Worm (Caenorhabditis elegans) whole organism, L4 larva: ENCODE measurements around the gene cest-13.

Experiments
- F26F4.8 ChIP-seq: fragments of 200-800 bp; sonication (Bioruptor generic); conservative IDR thresholded peaks from 2 replicates; pipeline ENCODE4 v1.3.6; 2022; ENCODE audit warnings: missing genetic modification characterization, missing compliant biosample characterization
- F44E2.7 ChIP-seq: fragments of 200-800 bp; sonication (Bioruptor generic); IDR thresholded peaks from 2 replicates; pipeline ENCODE4 v2.1.2; 2022; ENCODE audit warnings: missing genetic modification characterization, missing compliant biosample characterization
- R02D3.7 ChIP-seq: fragments of 150-350 bp; sonication (generic microtip); optimal IDR thresholded peaks from 3 replicates; lab custom pipeline; 2014; ENCODE audit warnings: missing biosample characterization, missing genetic modification characterization
- T26A8.4 ChIP-seq: fragments of 200-800 bp; sonication (Bioruptor generic); IDR thresholded peaks from 2 replicates; pipeline ENCODE4 v1.3.6; 2022; ENCODE audit warnings: missing genetic modification characterization, missing compliant biosample characterization
- Y48G9A.11 ChIP-seq: fragments of 200-800 bp; sonication (Bioruptor generic); IDR thresholded peaks from 2 replicates; pipeline ENCODE4 v1.3.6; 2022; ENCODE audit warnings: missing genetic modification reagents, missing genetic modification characterization, missing compliant biosample characterization
- ZK546.5 ChIP-seq, 2 experiments: sonication (generic microtip); optimal IDR thresholded peaks; 2 replicates each; lab custom pipeline; 2017; ENCODE audit warnings: missing biosample characterization in 2 of 2, missing genetic modification characterization in 2 of 2
- arid-1 ChIP-seq: fragments of 200-800 bp; sonication (Bioruptor generic); conservative IDR thresholded peaks from 2 replicates; pipeline ENCODE4 v1.3.6; 2022; ENCODE audit warnings: missing genetic modification reagents, missing genetic modification characterization, missing compliant biosample characterization
- ceh-32 ChIP-seq: sonication (generic microtip); optimal IDR thresholded peaks from 2 replicates; lab custom pipeline; 2016; ENCODE audit warnings: mild to moderate bottlenecking, missing genetic modification characterization, missing compliant biosample characterization; ENCODE audit not compliant: poor library complexity
- ceh-44 ChIP-seq: fragments of 200-800 bp; sonication (Bioruptor generic); IDR thresholded peaks from 2 replicates; pipeline ENCODE4 v1.3.6; 2022; ENCODE audit warnings: missing genetic modification reagents, missing genetic modification characterization, missing compliant biosample characterization
- ctbp-1 ChIP-seq: fragments of 200-800 bp; sonication (Bioruptor generic); IDR thresholded peaks from 2 replicates; pipeline ENCODE4 v1.3.6; 2022; ENCODE audit warnings: missing genetic modification reagents, missing genetic modification characterization, missing compliant biosample characterization
- daf-8 ChIP-seq: fragments of 200-800 bp; sonication (Bioruptor generic); IDR thresholded peaks from 2 replicates; pipeline ENCODE4 v1.3.6; 2022; ENCODE audit warnings: missing genetic modification characterization, missing compliant biosample characterization
- dmd-6 ChIP-seq: fragments of 200-800 bp; sonication (Bioruptor generic); IDR thresholded peaks from 2 replicates; pipeline ENCODE4 v1.3.6; 2022; ENCODE audit warnings: missing genetic modification reagents, missing genetic modification characterization, missing compliant biosample characterization
- dmd-8 ChIP-seq: fragments of 200-800 bp; sonication (Bioruptor generic); IDR thresholded peaks from 2 replicates; pipeline ENCODE4 v1.3.6; 2022; ENCODE audit warnings: missing genetic modification characterization, missing compliant biosample characterization
- dpl-1 ChIP-seq: fragments of 150-350 bp; optimal IDR thresholded peaks from 2 replicates; lab custom pipeline; 2014; ENCODE audit warnings: missing biosample characterization, missing genetic modification reagents, missing genetic modification characterization
- duxl-1 ChIP-seq: sonication (generic microtip); optimal IDR thresholded peaks from 2 replicates; lab custom pipeline; 2016; ENCODE audit warnings: mild to moderate bottlenecking, missing genetic modification characterization, moderate library complexity, missing compliant biosample characterization; ENCODE audit not compliant: poor library complexity
- dve-1 ChIP-seq: sonication (generic microtip); optimal IDR thresholded peaks from 2 replicates; lab custom pipeline; 2017; ENCODE audit warnings: antibody characterized with exemption, mild to moderate bottlenecking, missing genetic modification characterization, missing compliant biosample characterization; ENCODE audit not compliant: insufficient read depth
- fkh-10 ChIP-seq: fragments of 150-350 bp; optimal IDR thresholded peaks from 2 replicates; lab custom pipeline; 2014; ENCODE audit warnings: missing biosample characterization, missing genetic modification reagents, missing genetic modification characterization
- fos-1 ChIP-seq: fragments of 150-350 bp; optimal IDR thresholded peaks from 2 replicates; lab custom pipeline; 2014; ENCODE audit warnings: missing biosample characterization, missing genetic modification characterization
- hif-1 ChIP-seq, 2 experiments: sonication (generic microtip); optimal IDR thresholded peaks; 2 replicates each; lab custom pipeline; 2016 to 2017; ENCODE audit warnings: missing compliant biosample characterization in 2 of 2, missing genetic modification characterization in 2 of 2, missing genetic modification reagents in 2 of 2, missing genotype in 2 of 2, mild to moderate bottlenecking in 1 of 2
- hlh-11 ChIP-seq: fragments of 200-800 bp; sonication (Bioruptor generic); optimal IDR thresholded peaks from 2 replicates; lab custom pipeline; 2018; ENCODE audit warnings: mild to moderate bottlenecking, missing genetic modification characterization, missing compliant biosample characterization
- hlh-30 ChIP-seq: sonication (generic microtip); optimal IDR thresholded peaks from 2 replicates; lab custom pipeline; 2017; ENCODE audit warnings: antibody characterized with exemption, mild to moderate bottlenecking, missing genetic modification characterization, missing compliant biosample characterization; ENCODE audit not compliant: insufficient read depth
- lim-7 ChIP-seq: fragments of 200-800 bp; sonication (Bioruptor generic); IDR thresholded peaks from 2 replicates; pipeline ENCODE4 v1.3.6; 2022; ENCODE audit warnings: missing genetic modification characterization, missing compliant biosample characterization
- lin-1 ChIP-seq: fragments of 200-800 bp; sonication (Bioruptor generic); IDR thresholded peaks from 2 replicates; pipeline ENCODE4 v1.3.6; 2022; ENCODE audit warnings: missing genetic modification reagents, missing genetic modification characterization, missing compliant biosample characterization
- lin-15B ChIP-seq: fragments of 150-350 bp; sonication (generic microtip); optimal IDR thresholded peaks from 3 replicates; lab custom pipeline; 2014; ENCODE audit warnings: missing biosample characterization, missing genetic modification characterization
- lin-29 ChIP-seq: fragments of 200-800 bp; sonication (Bioruptor generic); IDR thresholded peaks from 2 replicates; pipeline ENCODE4 v1.3.6; 2022; ENCODE audit warnings: missing genetic modification reagents, missing genetic modification characterization, missing compliant biosample characterization
- lin-39 ChIP-seq: fragments of 150-350 bp; optimal IDR thresholded peaks from 2 replicates; lab custom pipeline; 2014; ENCODE audit warnings: missing biosample characterization, missing genetic modification reagents, missing genetic modification characterization
- madf-5 ChIP-seq, 2 experiments: fragments of 200-800 bp; sonication (Bioruptor generic); IDR thresholded peaks; 2 replicates each; pipeline ENCODE4 v1.3.6; 2022; ENCODE audit warnings: missing compliant biosample characterization in 2 of 2, missing genetic modification characterization in 2 of 2
- madf-9 ChIP-seq: fragments of 200-800 bp; sonication (Bioruptor generic); conservative IDR thresholded peaks from 2 replicates; pipeline ENCODE4 v1.3.6; 2022; ENCODE audit warnings: missing genetic modification reagents, missing genetic modification characterization, missing compliant biosample characterization
- mdl-1 ChIP-seq, 2 experiments: fragments of 150-350 bp in 1 of 2; sonication (generic microtip) in 1 of 2; optimal IDR thresholded peaks; 2 replicates each; lab custom pipeline; 2014 to 2017; ENCODE audit warnings: missing biosample characterization in 2 of 2, missing genetic modification characterization in 2 of 2
- mxl-2 ChIP-seq: fragments of 200-800 bp; sonication (Bioruptor generic); conservative IDR thresholded peaks from 2 replicates; pipeline ENCODE4 v1.3.6; 2022; ENCODE audit warnings: missing genetic modification reagents, missing genetic modification characterization, missing compliant biosample characterization
- nhr-25 ChIP-seq: sonication (generic microtip); optimal IDR thresholded peaks from 2 replicates; lab custom pipeline; 2017; ENCODE audit warnings: missing genetic modification characterization, mild to moderate bottlenecking, missing compliant biosample characterization, antibody characterized with exemption, moderate library complexity, borderline replicate concordance; ENCODE audit not compliant: insufficient read depth
- nhr-41 ChIP-seq: fragments of 200-800 bp; sonication (Bioruptor generic); IDR thresholded peaks from 2 replicates; pipeline ENCODE4 v1.3.6; 2022; ENCODE audit warnings: missing genetic modification reagents, missing genetic modification characterization, missing compliant biosample characterization
- nhr-6 ChIP-seq: fragments of 150-350 bp; optimal IDR thresholded peaks from 2 replicates; lab custom pipeline; 2014; ENCODE audit warnings: missing biosample characterization, missing genetic modification characterization
- nhr-76 ChIP-seq: fragments of 150-350 bp; optimal IDR thresholded peaks from 2 replicates; lab custom pipeline; 2014; ENCODE audit warnings: missing biosample characterization, missing genetic modification characterization
- nhr-77 ChIP-seq: fragments of 150-350 bp; optimal IDR thresholded peaks from 2 replicates; lab custom pipeline; 2014; ENCODE audit warnings: missing biosample characterization, missing genetic modification characterization
- pha-4 ChIP-seq, 2 experiments: fragments of 150-350 bp in 1 of 2; fragments of 200-800 bp in 1 of 2; sonication (Bioruptor generic) in 1 of 2; IDR thresholded peaks in 1 of 2; optimal IDR thresholded peaks in 1 of 2; 2 replicates each; pipeline versions ENCODE4 v1.3.6 to Lab custom; 2014 to 2022; ENCODE audit warnings: missing genetic modification characterization in 2 of 2, missing genetic modification reagents in 2 of 2, missing biosample characterization in 1 of 2, missing compliant biosample characterization in 1 of 2
- php-3 ChIP-seq: fragments of 200-800 bp; sonication (Bioruptor generic); IDR thresholded peaks from 2 replicates; pipeline ENCODE4 v1.3.6; 2022; ENCODE audit warnings: missing genetic modification reagents, missing genetic modification characterization, missing compliant biosample characterization
- pqm-1 ChIP-seq: sonication (generic microtip); optimal IDR thresholded peaks from 2 replicates; lab custom pipeline; 2017; ENCODE audit warnings: missing biosample characterization, missing genetic modification characterization
- saeg-2 ChIP-seq: fragments of 200-800 bp; sonication (Bioruptor generic); IDR thresholded peaks from 2 replicates; pipeline ENCODE4 v1.3.6; 2022; ENCODE audit warnings: missing genetic modification reagents, missing genetic modification characterization, missing compliant biosample characterization
- snpc-1.2 ChIP-seq: fragments of 200-800 bp; sonication (Bioruptor generic); IDR thresholded peaks from 2 replicates; pipeline ENCODE4 v1.3.6; 2022; ENCODE audit warnings: missing genetic modification reagents, missing genetic modification characterization, missing compliant biosample characterization
- spr-3 ChIP-seq: fragments of 200-800 bp; sonication (Bioruptor generic); optimal IDR thresholded peaks from 2 replicates; lab custom pipeline; 2018; ENCODE audit warnings: mild to moderate bottlenecking, missing genetic modification characterization, missing compliant biosample characterization
- tra-1 ChIP-seq: fragments of 200-800 bp; sonication (Bioruptor generic); IDR thresholded peaks from 2 replicates; pipeline ENCODE4 v1.3.6; 2022; ENCODE audit warnings: missing genetic modification reagents, missing genetic modification characterization, missing compliant biosample characterization
- unc-130 ChIP-seq: sonication (generic microtip); optimal IDR thresholded peaks from 2 replicates; lab custom pipeline; 2016; ENCODE audit warnings: missing genetic modification reagents, missing genetic modification characterization, missing compliant biosample characterization
- unc-62 ChIP-seq, 3 experiments: fragments of 150-350 bp in 1 of 3; sonication (generic microtip); optimal IDR thresholded peaks in 2 of 3; peaks in 1 of 3; 1 replicate in 1 of 3; 2 replicates in 2 of 3; lab custom pipeline; 2014 to 2017; ENCODE audit warnings: missing biosample characterization in 3 of 3, missing genetic modification characterization in 3 of 3, missing genetic modification reagents in 3 of 3, missing genotype in 1 of 3

cest-13 gene

DNA sequence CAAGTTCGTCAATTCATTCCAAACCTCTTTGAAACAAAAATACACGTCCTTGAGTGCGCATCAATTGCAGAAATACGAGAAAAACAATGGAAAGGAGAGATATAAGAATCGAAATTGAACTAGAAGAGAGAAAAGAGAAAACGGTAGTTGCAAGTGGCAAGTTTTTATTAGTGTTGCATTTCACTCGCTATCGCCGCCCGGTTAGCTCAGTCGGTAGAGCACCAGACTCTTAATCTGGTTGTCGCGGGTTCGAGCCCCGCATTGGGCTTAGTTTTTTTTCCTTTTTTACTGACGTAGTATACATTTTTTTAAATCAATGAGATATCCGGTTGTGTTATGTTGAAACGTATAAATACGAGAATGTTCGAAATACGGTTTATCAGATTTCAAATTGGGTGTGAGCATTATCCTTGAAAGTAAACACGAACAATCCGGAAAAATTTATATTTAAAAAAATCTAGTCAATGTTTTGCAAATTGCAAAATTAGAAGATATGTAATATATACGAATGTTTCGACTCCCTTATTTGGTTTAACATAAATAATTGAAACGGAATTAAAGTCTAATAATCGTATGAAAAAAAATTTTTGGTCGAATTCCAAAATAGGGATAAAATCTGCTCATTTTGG is 21.5 kb downstream of the cest-13 start (continued):
- TF ChIP-seq nhr-76 (tag; lab: Kevin White, UChicago): no peak
- peak; percentile 69 for TF ChIP-seq mxl-2 (GFP tag; lab: Robert Waterston, UW)
- peak; percentile 74 for TF ChIP-seq ctbp-1
- no peak for TF ChIP-seq lin-39 (tag; lab: Kevin White, UChicago)
- peak; percentile 70 for TF ChIP-seq duxl-1 (tag; lab: Kevin White, UChicago)
- no peak for TF ChIP-seq hif-1 (tag; optimal IDR thresholded peaks at IDR 0.05; lab: Kevin White, UChicago)

DNA sequence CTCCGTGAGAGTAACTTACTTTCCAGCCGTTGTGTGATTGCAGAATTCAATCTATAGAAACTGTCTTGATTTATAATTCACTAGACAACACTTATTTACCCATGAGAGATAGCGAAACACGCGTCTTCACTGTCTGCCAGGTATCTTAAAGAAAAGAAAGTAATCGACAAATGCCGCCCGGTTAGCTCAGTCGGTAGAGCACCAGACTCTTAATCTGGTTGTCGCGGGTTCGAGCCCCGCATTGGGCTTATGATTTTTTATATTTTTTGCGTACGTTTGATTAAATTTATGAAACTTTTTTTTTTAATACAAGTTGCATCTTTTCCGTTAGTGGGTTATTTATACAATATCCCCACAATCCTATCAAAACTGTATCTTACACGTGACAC is 22.0 kb downstream of the cest-13 start:
- no peak for TF ChIP-seq unc-130
- 0 out of 2 replicates have a peak, but pooled peaks have one; percentile 50 for TF ChIP-seq ctbp-1
- TF ChIP-seq ceh-32 (tag; lab: Kevin White, UChicago): no peak
- no peak for TF ChIP-seq saeg-2 (GFP tag; lab: Robert Waterston, UW)
- peak; percentile 82 for TF ChIP-seq madf-9 (GFP tag; lab: Robert Waterston, UW)
- peak; percentile 13 for TF ChIP-seq nhr-77 (tag; lab: Kevin White, UChicago)
- 0 out of 2 replicates have a peak, but pooled peaks have one; percentile 48 for TF ChIP-seq ceh-44
- TF ChIP-seq spr-3 (GFP tag; lab: Kevin White, UChicago): no peak
- TF ChIP-seq F26F4.8: peak; percentile 68; the same call in 1 of the 2 replicates
- no peak for TF ChIP-seq R02D3.7 (tag; lab: Kevin White, UChicago)
- peak; percentile 15 for TF ChIP-seq hlh-11 (tag; lab: Kevin White, UChicago)
- no peak for TF ChIP-seq mdl-1 (tag; optimal IDR thresholded peaks at IDR 0.05; lab: Kevin White, UChicago)
- TF ChIP-seq snpc-1.2 (GFP tag; lab: Robert Waterston, UW): peak; percentile 78; the same call in 1 of the 2 replicates
- peak; percentile 77; the same call in 1 of the 2 replicates for TF ChIP-seq dmd-8 (GFP tag; lab: Robert Waterston, UW)
- TF ChIP-seq lin-15B (tag; lab: Kevin White, UChicago): no peak
- TF ChIP-seq madf-5 (GFP tag; IDR thresholded peaks at IDR 0.05; lab: Robert Waterston, UW): 0 out of 4 replicates have a peak, but pooled peaks of 1 of the 2 experiments have one; percentile 60
- TF ChIP-seq hlh-30 (tag; lab: Kevin White, UChicago): peak; percentile 3
- TF ChIP-seq pqm-1 (tag; lab: Kevin White, UChicago): no peak
- no peak for TF ChIP-seq F44E2.7 (GFP tag; lab: Robert Waterston, UW)
- TF ChIP-seq unc-62 (GFP tag; optimal IDR thresholded peaks at IDR 0.05 in 1 of 2; lab: Kevin White, UChicago): no peak
- no peak for TF ChIP-seq unc-62 (tag; optimal IDR thresholded peaks at IDR 0.05; lab: Kevin White, UChicago)
- no peak for TF ChIP-seq nhr-6 (tag; lab: Kevin White, UChicago)
- no peak; the same call in 1 of the 2 replicates for TF ChIP-seq T26A8.4 (GFP tag; lab: Robert Waterston, UW)
- TF ChIP-seq nhr-25 (tag; lab: Kevin White, UChicago): no peak
- TF ChIP-seq tra-1: peak; percentile 71
- TF ChIP-seq ZK546.5 (tag; optimal IDR thresholded peaks at IDR 0.05; lab: Kevin White, UChicago): no peak
- TF ChIP-seq nhr-41: 0 out of 2 replicates have a peak, but pooled peaks have one; percentile 31
- TF ChIP-seq dmd-6 (GFP tag; lab: Robert Waterston, UW): peak; percentile 54
- TF ChIP-seq lin-1: 0 out of 2 replicates have a peak, but pooled peaks have one; percentile 14
- no peak for TF ChIP-seq fos-1 (tag; lab: Kevin White, UChicago)
- TF ChIP-seq daf-8: no peak
- TF ChIP-seq php-3 (GFP tag; lab: Robert Waterston, UW): 0 out of 2 replicates have a peak, but pooled peaks have one; percentile 38
- TF ChIP-seq nhr-76 (tag; lab: Kevin White, UChicago): no peak
- TF ChIP-seq pha-4 (GFP tag; IDR thresholded peaks at IDR 0.05; lab: Robert Waterston, UW): no peak
- TF ChIP-seq pha-4 (tag; optimal IDR thresholded peaks at IDR 0.05; lab: Kevin White, UChicago): no peak
- TF ChIP-seq dpl-1 (GFP tag; lab: Kevin White, UChicago): no peak
- peak; percentile 38 for TF ChIP-seq dve-1 (tag; lab: Kevin White, UChicago)
- TF ChIP-seq lin-29: no peak
- 0 out of 2 replicates have a peak, but pooled peaks have one; percentile 33 for TF ChIP-seq Y48G9A.11 (GFP tag; lab: Robert Waterston, UW)
- TF ChIP-seq fkh-10 (GFP tag; lab: Kevin White, UChicago): no peak
- TF ChIP-seq lin-39 (tag; lab: Kevin White, UChicago): no peak
- TF ChIP-seq arid-1 (GFP tag; lab: Robert Waterston, UW): peak; percentile 59
- TF ChIP-seq lim-7: peak; percentile 84
